Fruit fly (Drosophila melanogaster): ENCODE measurements around the gene CG13884.

dm6 chr3L:361201-361600 lies 5.0 kb downstream of the CG13884 start, which contains the start of the genes Cdc5 and CG1233:
- no peak for TF ChIP-seq h (GFP tag; optimal IDR thresholded peaks at IDR 0.05)
- no peak for TF ChIP-seq lola (GFP tag; optimal IDR thresholded peaks at IDR 0.05)
- TF ChIP-seq tai (GFP tag; optimal IDR thresholded peaks at IDR 0.05): no peak
- no peak for TF ChIP-seq psq (GFP tag; optimal IDR thresholded peaks at IDR 0.05)
- TF ChIP-seq fru (GFP tag; optimal IDR thresholded peaks at IDR 0.05): no peak
- no peak for TF ChIP-seq OdsH (GFP tag; optimal IDR thresholded peaks at IDR 0.05)
- TF ChIP-seq pan (optimal IDR thresholded peaks at IDR 0.05): no peak

Measured in whole organism, wandering third instar larva.